Fruit fly (Drosophila melanogaster): ENCODE measurements around the gene Rb97D.

The Rb97D gene

DNA sequence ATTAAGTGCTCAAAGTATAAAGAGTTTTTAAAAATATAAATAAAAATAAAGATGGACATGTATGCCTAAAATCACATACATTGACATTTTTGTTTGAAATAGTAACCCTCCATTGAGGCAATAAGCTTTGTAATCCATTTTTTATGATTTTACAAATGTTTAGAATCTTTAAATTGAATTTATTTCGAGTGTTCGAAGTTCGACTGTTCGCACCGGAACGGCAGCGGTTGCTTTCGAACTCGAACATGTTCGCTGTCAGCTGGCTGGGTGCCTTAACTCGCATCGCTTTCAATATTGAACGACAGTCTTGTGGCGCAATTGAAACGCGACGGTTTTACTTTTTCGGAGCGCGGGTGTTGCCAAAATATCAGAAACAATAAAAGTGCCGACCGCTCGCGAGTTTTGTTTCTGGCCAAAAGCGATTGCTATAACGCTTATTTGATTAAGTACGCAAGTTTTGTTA is 40.0 kb upstream of the Rb97D start, which contains the start of gene CG46339 (continued):
- TF ChIP-seq Fer3 (tag; optimal IDR thresholded peaks at IDR 0.05) (peak; percentile 54), mld (GFP tag; IDR thresholded peaks at IDR 0.05; ENCODE audit: partially characterized antibody) (no peak), croc (GFP tag; conservative IDR thresholded peaks at IDR 0.05) (no peak), CG8765 (GFP tag; IDR thresholded peaks at IDR 0.05) (no peak), D (optimal IDR thresholded peaks at IDR 0.05) (no peak), D (GFP tag; optimal IDR thresholded peaks at IDR 0.05) (peak; percentile 5), CG17385 (GFP tag; optimal IDR thresholded peaks at IDR 0.05) (peak; percentile 71), Atf-2 (GFP tag; optimal IDR thresholded peaks at IDR 0.05) (no peak), trh (GFP tag; optimal IDR thresholded peaks at IDR 0.05) (no peak), mirr (GFP tag; optimal IDR thresholded peaks at IDR 0.05) (peak; percentile 91), CG10959 (GFP tag; IDR thresholded peaks at IDR 0.05) (no peak), gem (tag; optimal IDR thresholded peaks at IDR 0.05) (peak; percentile 74), prd (optimal IDR thresholded peaks at IDR 0.05) (no peak), prd (GFP tag; IDR thresholded peaks at IDR 0.05) (peak; percentile 36; the same call in 1 of the 3 replicates), CG18476 (GFP tag; optimal IDR thresholded peaks at IDR 0.05) (peak; percentile 31), CG12391 (tag; optimal IDR thresholded peaks at IDR 0.05) (peak; percentile 17), CG3838 (GFP tag; optimal IDR thresholded peaks at IDR 0.05) (no peak), CG5245 (GFP tag; optimal IDR thresholded peaks at IDR 0.05) (no peak), CG13894 (tag; optimal IDR thresholded peaks at IDR 0.05) (peak; percentile 87), CG12071 (GFP tag; optimal IDR thresholded peaks at IDR 0.05) (peak; percentile 75), CG6689 (GFP tag; IDR thresholded peaks at IDR 0.05) (no peak; the same call in 1 of the 2 replicates), CG3163 (GFP tag; optimal IDR thresholded peaks at IDR 0.05) (no peak), CG7928 (GFP tag; optimal IDR thresholded peaks at IDR 0.05) (no peak), Eip74EF (GFP tag; optimal IDR thresholded peaks at IDR 0.05) (no peak), vfl (GFP tag; optimal IDR thresholded peaks at IDR 0.05) (peak; percentile 51), CG9215 (GFP tag; IDR thresholded peaks at IDR 0.05) (no peak), bcd (GFP tag; optimal IDR thresholded peaks at IDR 0.05) (peak; percentile 48), CG13775 (GFP tag; optimal IDR thresholded peaks at IDR 0.05) (peak; percentile 31), run (tag; optimal IDR thresholded peaks at IDR 0.05) (no peak), pita (GFP tag; optimal IDR thresholded peaks at IDR 0.05) (no peak), wor (GFP tag; IDR thresholded peaks at IDR 0.05) (no peak), CG31388 (GFP tag; optimal IDR thresholded peaks at IDR 0.05) (no peak), peb (GFP tag; IDR thresholded peaks at IDR 0.05) (no peak), CG15696 (tag; optimal IDR thresholded peaks at IDR 0.05) (no peak), CG2129 (GFP tag; IDR thresholded peaks at IDR 0.05; ENCODE audit: partially characterized antibody) (no peak), CG13296 (GFP tag; optimal IDR thresholded peaks at IDR 0.05) (peak; percentile 82), CG31365 (tag; optimal IDR thresholded peaks at IDR 0.05) (peak; percentile 62), GATAe (GFP tag; conservative IDR thresholded peaks at IDR 0.05) (no peak), CG14965 (GFP tag; optimal IDR thresholded peaks at IDR 0.05; ENCODE audit: borderline replicate concordance) (no peak), gsb-n (tag; optimal IDR thresholded peaks at IDR 0.05) (peak; percentile 7), Gsc (GFP tag; IDR thresholded peaks at IDR 0.05) (no peak), CG1529 (GFP tag; optimal IDR thresholded peaks at IDR 0.05) (no peak), kah (GFP tag; optimal IDR thresholded peaks at IDR 0.05) (peak; percentile 9), Dip3 (GFP tag; optimal IDR thresholded peaks at IDR 0.05) (no peak), CG10366 (GFP tag; IDR thresholded peaks at IDR 0.05) (no peak), usp (GFP tag; optimal IDR thresholded peaks at IDR 0.05) (no peak), CG16815 (GFP tag; optimal IDR thresholded peaks at IDR 0.05) (no peak), CG31441 (GFP tag; IDR thresholded peaks at IDR 0.05) (0 out of 2 replicates have a peak, but pooled peaks have one; percentile 32), CG14050 (GFP tag; IDR thresholded peaks at IDR 0.05) (peak; percentile 52; the same call in 2 of the 3 replicates), CG15479 (GFP tag; optimal IDR thresholded peaks at IDR 0.05) (no peak), CG11398 (GFP tag; optimal IDR thresholded peaks at IDR 0.05) (peak; percentile 18), eyg (GFP tag; optimal IDR thresholded peaks at IDR 0.05) (peak; percentile 19)
